Worm (Caenorhabditis elegans): ENCODE results near the gene F09B12.5.

Gene F09B12.5

ce11 chrX:15040552-15041080 lies 43.9 kb upstream of the F09B12.5 start, which contains the start of gene C18B12.4 (continued):
- TF ChIP-seq T26A5.8 (tag; optimal IDR thresholded peaks at IDR 0.05) = no peak
- TF ChIP-seq nhr-120 (GFP tag; IDR thresholded peaks at IDR 0.05) = 0 out of 2 replicates have a peak, but pooled peaks have one; percentile 29
- peak; percentile 62 for TF ChIP-seq madf-6 (GFP tag; IDR thresholded peaks at IDR 0.05)
- TF ChIP-seq snpc-4 (GFP tag; optimal IDR thresholded peaks at IDR 0.05) = no peak
- peak; percentile 19 to 74 (median 62) for TF ChIP-seq snpc-4 (tag; optimal IDR thresholded peaks at IDR 0.05)
- peak; percentile 47 for TF ChIP-seq ztf-22 (GFP tag; optimal IDR thresholded peaks at IDR 0.05)
- TF ChIP-seq lin-26 (GFP tag; IDR thresholded peaks at IDR 0.05) = no peak; the same call in 1 of the 2 replicates
- TF ChIP-seq F10E7.11 (tag; optimal IDR thresholded peaks at IDR 0.05) = no peak
- TF ChIP-seq F33H1.4 (GFP tag; IDR thresholded peaks at IDR 0.05) = no peak
- peak; percentile 39; the same call in 1 of the 2 replicates for TF ChIP-seq Y56A3A.18 (GFP tag; IDR thresholded peaks at IDR 0.05)
- no peak for TF ChIP-seq F37B4.10 (GFP tag; IDR thresholded peaks at IDR 0.05)
- no peak for TF ChIP-seq rec-8 (tag; optimal IDR thresholded peaks at IDR 0.05)
- no peak for TF ChIP-seq akir-1 (GFP tag; optimal IDR thresholded peaks at IDR 0.05)
- TF ChIP-seq ztf-26 (tag; optimal IDR thresholded peaks at IDR 0.05) = peak; percentile 93
- TF ChIP-seq nhr-179 (tag; optimal IDR thresholded peaks at IDR 0.05) = no peak
- TF ChIP-seq rcor-1 (GFP tag; IDR thresholded peaks at IDR 0.05) = peak; percentile 75
- TF ChIP-seq B0019.2 (GFP tag; conservative IDR thresholded peaks at IDR 0.05) = no peak
- no peak for TF ChIP-seq xnd-1 (tag; optimal IDR thresholded peaks at IDR 0.05)
- no peak for TF ChIP-seq hmg-20 (GFP tag; IDR thresholded peaks at IDR 0.05)
- TF ChIP-seq aptf-2 (GFP tag; conservative IDR thresholded peaks at IDR 0.05) = no peak
- TF ChIP-seq lir-1 (GFP tag; conservative IDR thresholded peaks at IDR 0.05) = peak; percentile 86
- TF ChIP-seq Y95B8A.8 (GFP tag; IDR thresholded peaks at IDR 0.05) = 0 out of 2 replicates have a peak, but pooled peaks have one; percentile 30
- TF ChIP-seq hlh-12 (tag; optimal IDR thresholded peaks at IDR 0.05) = no peak
- no peak; the same call in 1 of the 2 replicates for TF ChIP-seq egrh-3 (GFP tag; IDR thresholded peaks at IDR 0.05)
- TF ChIP-seq ztf-28 (GFP tag; IDR thresholded peaks at IDR 0.05) = no peak
- peak; percentile 59 for TF ChIP-seq F23B12.7 (tag; optimal IDR thresholded peaks at IDR 0.05; ENCODE audit: insufficient read depth)
- TF ChIP-seq F49E8.2 (tag; optimal IDR thresholded peaks at IDR 0.05; ENCODE audit: insufficient read depth) = no peak
- no peak for TF ChIP-seq Y53F4B.3 (GFP tag; IDR thresholded peaks at IDR 0.05)
- no peak for TF ChIP-seq pha-4 (tag; optimal IDR thresholded peaks at IDR 0.05)
- TF ChIP-seq Y67H2A.10 (GFP tag; conservative IDR thresholded peaks at IDR 0.05) = peak; percentile 83
- peak; percentile 70; the same call in 1 of the 2 replicates for TF ChIP-seq madf-3 (GFP tag; IDR thresholded peaks at IDR 0.05)
- 0 out of 2 replicates have a peak, but pooled peaks have one; percentile 18 for TF ChIP-seq ceh-100 (GFP tag; IDR thresholded peaks at IDR 0.05)
- peak; percentile 31 for TF ChIP-seq unc-62 (GFP tag; optimal IDR thresholded peaks at IDR 0.05)
- no peak for TF ChIP-seq zim-3 (tag; optimal IDR thresholded peaks at IDR 0.05)
- TF ChIP-seq attf-6 (GFP tag; IDR thresholded peaks at IDR 0.05) = no peak
- TF ChIP-seq hlh-26 (GFP tag; conservative IDR thresholded peaks at IDR 0.05) = no peak
- peak; percentile 65 for TF ChIP-seq tbp1 (GFP tag; optimal IDR thresholded peaks at IDR 0.05)
- TF ChIP-seq let-526 (GFP tag; IDR thresholded peaks at IDR 0.05) = peak; percentile 64; the same call in 1 of the 2 replicates
- TF ChIP-seq nhr-90 (tag; optimal IDR thresholded peaks at IDR 0.05) = peak; percentile 46
- no peak for TF ChIP-seq ceh-58 (GFP tag; IDR thresholded peaks at IDR 0.05)
- TF ChIP-seq let-607 (tag; optimal IDR thresholded peaks at IDR 0.05) = peak; percentile 25 to 58
- TF ChIP-seq F57A8.1 (GFP tag; optimal IDR thresholded peaks at IDR 0.05) = no peak
- peak; percentile 55 for TF ChIP-seq madf-8 (GFP tag; conservative IDR thresholded peaks at IDR 0.05)
- TF ChIP-seq D2030.7 (GFP tag; IDR thresholded peaks at IDR 0.05) = no peak
- TF ChIP-seq egl-18 (GFP tag; IDR thresholded peaks at IDR 0.05) = no peak
- no peak for TF ChIP-seq snpc-1.3 (tag; optimal IDR thresholded peaks at IDR 0.05; ENCODE audit: insufficient read depth)
- TF ChIP-seq die-1 (tag; optimal IDR thresholded peaks at IDR 0.05) = peak; percentile 27
- no peak for TF ChIP-seq mxl-1 (tag; optimal IDR thresholded peaks at IDR 0.05)

Data from whole organism, young adult.